Comparison of ENCODE assay signal across 5 fruit fly cellular contexts in the genomic region with DNA sequence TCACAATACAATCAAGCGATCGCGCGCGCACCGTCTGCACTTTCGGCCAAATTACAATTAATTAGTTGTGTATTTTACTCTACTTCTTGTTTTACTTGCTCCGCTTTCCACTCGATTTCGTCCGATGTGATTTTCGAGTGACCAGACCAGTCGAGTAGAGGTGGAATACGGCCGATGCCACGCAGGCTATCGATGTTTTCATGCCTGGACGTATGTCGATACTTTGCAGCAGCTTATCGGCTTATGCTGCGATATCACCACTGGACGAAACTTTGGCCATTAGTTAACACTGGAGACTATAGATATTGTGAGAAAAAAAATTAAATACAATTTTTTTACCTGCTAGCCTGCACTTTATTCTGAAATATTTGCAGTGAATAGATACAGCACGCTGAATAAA.
TF ChIP-seq lines count a peak whose summit lies in the region.

TSS of gene RhoGAP19D (minus strand) at position 155 of the 400 bp plus-strand sequence.

- TF ChIP-seq CTCF in whole organism, embryonic (GFP tag; optimal IDR thresholded peaks at IDR 0.05; lab: Kevin White, UChicago): peak; percentile 30

TF ChIP-seq in whole organism, adult, 20 proteins besides CTCF, POLR2A, EP300 and RAD21 (continues in another document):
- TF ChIP-seq pad (GFP tag; optimal IDR thresholded peaks at IDR 0.05; lab: Kevin White, UChicago) (peak; percentile 62), CG7101 (tag; optimal IDR thresholded peaks at IDR 0.05; lab: Kevin White, UChicago) (peak; percentile 67), Hr96 (GFP tag; optimal IDR thresholded peaks at IDR 0.05; lab: Kevin White, UChicago) (peak; percentile 73), kay (GFP tag; lab: Kevin White, UChicago; ENCODE audit: borderline replicate concordance) (no peak), cic (GFP tag; optimal IDR thresholded peaks at IDR 0.05; lab: Kevin White, UChicago) (peak; percentile 29), toe (GFP tag; optimal IDR thresholded peaks at IDR 0.05; lab: Kevin White, UChicago) (peak; percentile 61), CG14711 (tag; optimal IDR thresholded peaks at IDR 0.05; lab: Kevin White, UChicago) (peak; percentile 46), Crg-1 (GFP tag; optimal IDR thresholded peaks at IDR 0.05; lab: Kevin White, UChicago) (peak; percentile 84), CG5204 (GFP tag; optimal IDR thresholded peaks at IDR 0.05; lab: Kevin White, UChicago) (no peak), CG7045 (GFP tag; optimal IDR thresholded peaks at IDR 0.05; lab: Kevin White, UChicago) (peak; percentile 13), Clk (GFP tag; optimal IDR thresholded peaks at IDR 0.05; lab: Kevin White, UChicago) (no peak), CG1620 (GFP tag; optimal IDR thresholded peaks at IDR 0.05; lab: Kevin White, UChicago) (peak; percentile 90), CG12768 (GFP tag; optimal IDR thresholded peaks at IDR 0.05; lab: Kevin White, UChicago) (peak; percentile 8), CG33017 (tag; optimal IDR thresholded peaks at IDR 0.05; lab: Kevin White, UChicago) (no peak), ovo (GFP tag; optimal IDR thresholded peaks at IDR 0.05; lab: Kevin White, UChicago) (peak; percentile 73), tj (GFP tag; optimal IDR thresholded peaks at IDR 0.05; lab: Kevin White, UChicago) (no peak), CG11617 (GFP tag; optimal IDR thresholded peaks at IDR 0.05; lab: Kevin White, UChicago) (no peak)

TF ChIP-seq in whole organism, embryonic, 481 proteins besides CTCF, POLR2A, EP300 and RAD21 (continues in another document):
- TF ChIP-seq CG13894 (tag; optimal IDR thresholded peaks at IDR 0.05; lab: Kevin White, UChicago) (peak; percentile 66), CG3065 (GFP tag; optimal IDR thresholded peaks at IDR 0.05; lab: Kevin White, UChicago) (no peak), CG17829 (tag; optimal IDR thresholded peaks at IDR 0.05; lab: Kevin White, UChicago) (peak; percentile 49), repo (GFP tag; optimal IDR thresholded peaks at IDR 0.05; lab: Kevin White, UChicago) (peak; percentile 47), CG15696 (tag; optimal IDR thresholded peaks at IDR 0.05; lab: Kevin White, UChicago) (no peak), CG13287 (GFP tag; IDR thresholded peaks at IDR 0.05; lab: Robert Waterston, UW; ENCODE audit: partially characterized antibody) (peak; percentile 94), nom (GFP tag; optimal IDR thresholded peaks at IDR 0.05; lab: Kevin White, UChicago) (peak; percentile 29), dysf (GFP tag; IDR thresholded peaks at IDR 0.05; lab: Robert Waterston, UW) (peak; percentile 50), chinmo (GFP tag; IDR thresholded peaks at IDR 0.05; lab: Robert Waterston, UW; ENCODE audit: partially characterized antibody) (peak; percentile 93), HLH3B (GFP tag; IDR thresholded peaks at IDR 0.05; lab: Robert Waterston, UW) (peak; percentile 32; the same call in 1 of the 2 replicates), CG18599 (GFP tag; optimal IDR thresholded peaks at IDR 0.05; lab: Kevin White, UChicago) (peak; percentile 61), fru (optimal IDR thresholded peaks at IDR 0.05; lab: Kevin White, UChicago) (no peak), CG16863 (GFP tag; optimal IDR thresholded peaks at IDR 0.05; lab: Kevin White, UChicago) (peak; percentile 41), Mes4 (GFP tag; optimal IDR thresholded peaks at IDR 0.05; lab: Kevin White, UChicago) (no peak), Poxn (GFP tag; IDR thresholded peaks at IDR 0.05; lab: Robert Waterston, UW) (no peak), CG8290 (GFP tag; optimal IDR thresholded peaks at IDR 0.05; lab: Kevin White, UChicago) (peak; percentile 73), CG8290 (tag; optimal IDR thresholded peaks at IDR 0.05; lab: Kevin White, UChicago) (peak; percentile 74 to 97)

TF ChIP-seq in whole organism, prepupa, 60 proteins besides CTCF, POLR2A, EP300 and RAD21 (continues in another document):
- peak; percentile 30 for TF ChIP-seq Eip75B (GFP tag; optimal IDR thresholded peaks at IDR 0.05; lab: Kevin White, UChicago)
- TF ChIP-seq Hr4 (GFP tag; optimal IDR thresholded peaks at IDR 0.05; lab: Kevin White, UChicago): peak; percentile 9
- peak; percentile 65 for TF ChIP-seq CG6163 (GFP tag; IDR thresholded peaks at IDR 0.05; lab: Robert Waterston, UW)
- TF ChIP-seq cyc (GFP tag; optimal IDR thresholded peaks at IDR 0.05; lab: Kevin White, UChicago): peak; percentile 50
- peak; percentile 50 for TF ChIP-seq net (GFP tag; optimal IDR thresholded peaks at IDR 0.05; lab: Kevin White, UChicago)
- peak; percentile 63 for TF ChIP-seq pdm3 (GFP tag; optimal IDR thresholded peaks at IDR 0.05; lab: Kevin White, UChicago)
- peak; percentile 54 for TF ChIP-seq CG10631 (GFP tag; optimal IDR thresholded peaks at IDR 0.05; lab: Kevin White, UChicago)
- TF ChIP-seq svp (GFP tag; lab: Kevin White, UChicago): peak; percentile 80
- peak; percentile 35 for TF ChIP-seq Smox (GFP tag; optimal IDR thresholded peaks at IDR 0.05; lab: Kevin White, UChicago)
- peak; percentile 59 for TF ChIP-seq topi (GFP tag; optimal IDR thresholded peaks at IDR 0.05; lab: Kevin White, UChicago)
- no peak for TF ChIP-seq fd59A (GFP tag; optimal IDR thresholded peaks at IDR 0.05; lab: Kevin White, UChicago)
- peak; percentile 33 for TF ChIP-seq Eip78C (GFP tag; lab: Kevin White, UChicago)
- peak; percentile 39 for TF ChIP-seq CG31627 (GFP tag; optimal IDR thresholded peaks at IDR 0.05; lab: Kevin White, UChicago)
- peak in 1 of 2 experiments; percentile 32 for TF ChIP-seq salr (GFP tag; optimal IDR thresholded peaks at IDR 0.05; lab: Kevin White, UChicago)
- TF ChIP-seq CG1621 (tag; optimal IDR thresholded peaks at IDR 0.05; lab: Kevin White, UChicago): peak; percentile 37
- TF ChIP-seq Hr39 (GFP tag; optimal IDR thresholded peaks at IDR 0.05; lab: Kevin White, UChicago): peak; percentile 50
- TF ChIP-seq Met (GFP tag; optimal IDR thresholded peaks at IDR 0.05; lab: Kevin White, UChicago): no peak
- peak; percentile 48 for TF ChIP-seq esn (GFP tag; optimal IDR thresholded peaks at IDR 0.05; lab: Kevin White, UChicago)
- TF ChIP-seq dac (GFP tag; optimal IDR thresholded peaks at IDR 0.05; lab: Kevin White, UChicago): no peak

TF ChIP-seq in whole organism, pupa, 21 proteins besides CTCF, POLR2A, EP300 and RAD21:
- TF ChIP-seq CG4496 (GFP tag; IDR thresholded peaks at IDR 0.05; lab: Robert Waterston, UW): peak; percentile 48; the same call in 1 of the 3 replicates
- TF ChIP-seq fd96Ca (GFP tag; IDR thresholded peaks at IDR 0.05; lab: Robert Waterston, UW): peak; percentile 60; the same call in 1 of the 3 replicates
- no peak for TF ChIP-seq CG15710 (tag; optimal IDR thresholded peaks at IDR 0.05; lab: Kevin White, UChicago)
- peak; percentile 54 for TF ChIP-seq Ets98B (GFP tag; IDR thresholded peaks at IDR 0.05; lab: Robert Waterston, UW)
- TF ChIP-seq CG32121 (GFP tag; IDR thresholded peaks at IDR 0.05; lab: Robert Waterston, UW): peak; percentile 44
- peak; percentile 20; the same call in 1 of the 2 replicates for TF ChIP-seq CG12605 (GFP tag; IDR thresholded peaks at IDR 0.05; lab: Robert Waterston, UW)
- no peak for TF ChIP-seq CG10348 (GFP tag; IDR thresholded peaks at IDR 0.05; lab: Robert Waterston, UW)
- no peak for TF ChIP-seq rn (GFP tag; IDR thresholded peaks at IDR 0.05; lab: Robert Waterston, UW)

TF ChIP-seq in whole organism, wandering third instar larva, 38 proteins besides CTCF, POLR2A, EP300 and RAD21 (continues in another document):
- TF ChIP-seq Mio (GFP tag; optimal IDR thresholded peaks at IDR 0.05; lab: Kevin White, UChicago): no peak
- TF ChIP-seq rgr (GFP tag; optimal IDR thresholded peaks at IDR 0.05; lab: Kevin White, UChicago): peak; percentile 69
- no peak for TF ChIP-seq dl (GFP tag; optimal IDR thresholded peaks at IDR 0.05; lab: Kevin White, UChicago; ENCODE audit: insufficient read depth in 1 of 2, partially characterized antibody in 2 of 2)
- TF ChIP-seq brk (GFP tag; optimal IDR thresholded peaks at IDR 0.05; lab: Kevin White, UChicago): peak; percentile 49
- TF ChIP-seq Hr83 (GFP tag; optimal IDR thresholded peaks at IDR 0.05; lab: Kevin White, UChicago; ENCODE audit: poor library complexity, severe bottlenecking): peak; percentile 95
- no peak for TF ChIP-seq Dif (GFP tag; optimal IDR thresholded peaks at IDR 0.05; lab: Kevin White, UChicago; ENCODE audit: partially characterized antibody)
- no peak for TF ChIP-seq CrebA (GFP tag; optimal IDR thresholded peaks at IDR 0.05; lab: Kevin White, UChicago; ENCODE audit: borderline replicate concordance)
- peak; percentile 20 for TF ChIP-seq sv (GFP tag; optimal IDR thresholded peaks at IDR 0.05; lab: Kevin White, UChicago)
- peak; percentile 77 for TF ChIP-seq h (GFP tag; optimal IDR thresholded peaks at IDR 0.05; lab: Kevin White, UChicago)
- TF ChIP-seq br (GFP tag; optimal IDR thresholded peaks at IDR 0.05; lab: Kevin White, UChicago): peak; percentile 44
- no peak for TF ChIP-seq Rel (GFP tag; optimal IDR thresholded peaks at IDR 0.05; lab: Kevin White, UChicago)
- peak; percentile 60 for TF ChIP-seq Rel (tag; optimal IDR thresholded peaks at IDR 0.05; lab: Kevin White, UChicago)
- peak; percentile 17 for TF ChIP-seq dmrt93B (GFP tag; optimal IDR thresholded peaks at IDR 0.05; lab: Kevin White, UChicago)
- no peak for TF ChIP-seq lola (GFP tag; optimal IDR thresholded peaks at IDR 0.05; lab: Kevin White, UChicago)
- TF ChIP-seq GATAd (GFP tag; optimal IDR thresholded peaks at IDR 0.05; lab: Kevin White, UChicago): peak; percentile 46
- peak; percentile 22 for TF ChIP-seq sage (GFP tag; optimal IDR thresholded peaks at IDR 0.05; lab: Kevin White, UChicago)
- TF ChIP-seq fru (GFP tag; optimal IDR thresholded peaks at IDR 0.05; lab: Kevin White, UChicago): peak; percentile 56
- TF ChIP-seq Dfd (GFP tag; optimal IDR thresholded peaks at IDR 0.05; lab: Kevin White, UChicago): no peak
- no peak for TF ChIP-seq N (GFP tag; optimal IDR thresholded peaks at IDR 0.05; lab: Kevin White, UChicago)
- no peak for TF ChIP-seq Hr78 (GFP tag; optimal IDR thresholded peaks at IDR 0.05; lab: Kevin White, UChicago)
- TF ChIP-seq pan (optimal IDR thresholded peaks at IDR 0.05; lab: Kevin White, UChicago): no peak
- TF ChIP-seq tai (GFP tag; optimal IDR thresholded peaks at IDR 0.05; lab: Kevin White, UChicago): peak; percentile 71
- TF ChIP-seq jim (GFP tag; optimal IDR thresholded peaks at IDR 0.05; lab: Kevin White, UChicago): peak; percentile 10
- peak; percentile 60 for TF ChIP-seq Jra (GFP tag; optimal IDR thresholded peaks at IDR 0.05; lab: Kevin White, UChicago)
- peak; percentile 32 for TF ChIP-seq dsf (GFP tag; optimal IDR thresholded peaks at IDR 0.05; lab: Kevin White, UChicago; ENCODE audit: borderline replicate concordance)
- TF ChIP-seq CG32264 (GFP tag; optimal IDR thresholded peaks at IDR 0.05; lab: Kevin White, UChicago): peak; percentile 3
- peak; percentile 16 for TF ChIP-seq OdsH (GFP tag; optimal IDR thresholded peaks at IDR 0.05; lab: Kevin White, UChicago)
- peak; percentile 54 for TF ChIP-seq ey (GFP tag; optimal IDR thresholded peaks at IDR 0.05; lab: Kevin White, UChicago)
- peak; percentile 41 for TF ChIP-seq Sp1 (GFP tag; optimal IDR thresholded peaks at IDR 0.05; lab: Kevin White, UChicago)
- peak; percentile 82 for TF ChIP-seq Hnf4 (GFP tag; optimal IDR thresholded peaks at IDR 0.05; lab: Kevin White, UChicago)
